Worm (Caenorhabditis elegans) whole organism, L4/young adult: Measurements from ENCODE around the gene W03D2.9.

Experiments used
- W03F9.2 ChIP-seq: fragments of 150-350 bp; optimal IDR thresholded peaks from 2 replicates; lab custom pipeline; 2014; ENCODE audit warnings: missing biosample characterization, missing genetic modification characterization
- him-1 ChIP-seq: sonication (generic microtip); optimal IDR thresholded peaks from 2 replicates; lab custom pipeline; 2016; ENCODE audit warnings: missing genotype, missing genetic modification reagents, missing genetic modification characterization, missing compliant biosample characterization

DNA sequence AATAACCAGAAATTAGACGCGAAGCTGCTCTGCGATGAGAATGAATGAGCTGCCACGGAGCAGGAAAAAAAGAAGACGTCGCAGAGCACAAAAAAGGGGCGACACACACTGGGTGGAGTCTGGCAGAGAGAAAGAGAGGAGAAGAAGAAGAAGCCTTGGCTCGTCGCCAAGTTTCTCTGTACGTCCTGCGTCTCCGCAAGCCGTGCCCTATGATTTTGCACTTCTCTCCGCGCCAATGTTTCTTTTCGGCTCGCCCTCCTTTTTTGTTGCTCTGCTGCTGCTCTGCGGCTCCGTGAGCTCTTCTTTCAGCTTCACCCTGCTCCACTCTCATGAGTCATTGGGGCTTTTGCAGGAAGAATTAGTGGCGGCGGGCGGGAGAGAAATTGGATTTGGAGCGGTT lies 39.6 kb downstream of the W03D2.9 start, which contains the start of gene hlh-30:
- TF ChIP-seq W03F9.2 (tag; lab: Kevin White, UChicago), result no peak
- peak; percentile 90 for TF ChIP-seq him-1 (tag; lab: Kevin White, UChicago)
